Fruit fly (Drosophila melanogaster): ENCODE data around the gene CG33658.

CG33658 gene

dm6 chr3R:24876843-24877457, 36.0 kb upstream of the CG33658 start, which contains the start of the genes CG11089 and CG31381 (continued):
- TF ChIP-seq CG18599 (GFP tag; optimal IDR thresholded peaks at IDR 0.05), result no peak
- TF ChIP-seq Poxn (GFP tag; IDR thresholded peaks at IDR 0.05), result no peak
- no peak for TF ChIP-seq CG10462 (GFP tag; optimal IDR thresholded peaks at IDR 0.05)
- no peak for TF ChIP-seq ase (GFP tag; IDR thresholded peaks at IDR 0.05)
- TF ChIP-seq B-H2 (GFP tag; optimal IDR thresholded peaks at IDR 0.05), result no peak
- TF ChIP-seq grau (tag; optimal IDR thresholded peaks at IDR 0.05), result no peak
- no peak for TF ChIP-seq CG34224 (GFP tag; IDR thresholded peaks at IDR 0.05; ENCODE audit: partially characterized antibody)
- TF ChIP-seq CG4360 (GFP tag; IDR thresholded peaks at IDR 0.05), result no peak
- TF ChIP-seq trh (GFP tag; optimal IDR thresholded peaks at IDR 0.05), result no peak
- TF ChIP-seq CG6272 (GFP tag; IDR thresholded peaks at IDR 0.05), result no peak
- no peak for TF ChIP-seq CG12236 (GFP tag; optimal IDR thresholded peaks at IDR 0.05)
- TF ChIP-seq pb (GFP tag; optimal IDR thresholded peaks at IDR 0.05), result no peak
- no peak for TF ChIP-seq CG10431 (GFP tag; optimal IDR thresholded peaks at IDR 0.05)
- no peak for TF ChIP-seq CG4282 (GFP tag; optimal IDR thresholded peaks at IDR 0.05)
- no peak for TF ChIP-seq CG4404 (GFP tag; IDR thresholded peaks at IDR 0.05)
- TF ChIP-seq slou (GFP tag; optimal IDR thresholded peaks at IDR 0.05), result no peak
- no peak for TF ChIP-seq CG17568 (GFP tag; optimal IDR thresholded peaks at IDR 0.05)
- TF ChIP-seq Hsf (GFP tag; optimal IDR thresholded peaks at IDR 0.05), result no peak
- TF ChIP-seq abd-A (tag; optimal IDR thresholded peaks at IDR 0.05), result no peak
- TF ChIP-seq CG15514 (GFP tag; optimal IDR thresholded peaks at IDR 0.05), result peak; percentile 83
- TF ChIP-seq hbn (GFP tag; IDR thresholded peaks at IDR 0.05; ENCODE audit: partially characterized antibody), result no peak
- no peak for TF ChIP-seq CG3847 (GFP tag; IDR thresholded peaks at IDR 0.05)
- no peak for TF ChIP-seq Bgb (GFP tag; IDR thresholded peaks at IDR 0.05; ENCODE audit: partially characterized antibody)
- TF ChIP-seq Meics (GFP tag; optimal IDR thresholded peaks at IDR 0.05), result peak; percentile 32
- no peak for TF ChIP-seq ci (GFP tag; IDR thresholded peaks at IDR 0.05)
- TF ChIP-seq CG2116 (GFP tag; optimal IDR thresholded peaks at IDR 0.05), result peak; percentile 5
- TF ChIP-seq maf-S (GFP tag; optimal IDR thresholded peaks at IDR 0.05), result no peak
- no peak for TF ChIP-seq en (GFP tag; optimal IDR thresholded peaks at IDR 0.05)
- no peak for TF ChIP-seq az2 (GFP tag; optimal IDR thresholded peaks at IDR 0.05)
- no peak for TF ChIP-seq CG17612 (GFP tag; IDR thresholded peaks at IDR 0.05)
- TF ChIP-seq CG3281 (GFP tag; optimal IDR thresholded peaks at IDR 0.05), result peak; percentile 5
- TF ChIP-seq CG4730 (GFP tag; IDR thresholded peaks at IDR 0.05), result no peak
- TF ChIP-seq D19B (GFP tag; optimal IDR thresholded peaks at IDR 0.05), result no peak
- TF ChIP-seq fu2 (GFP tag; optimal IDR thresholded peaks at IDR 0.05), result no peak
- TF ChIP-seq Fer3 (tag; optimal IDR thresholded peaks at IDR 0.05), result no peak
- TF ChIP-seq emc (GFP tag; optimal IDR thresholded peaks at IDR 0.05), result no peak
- TF ChIP-seq NK7.1 (GFP tag; optimal IDR thresholded peaks at IDR 0.05), result no peak
- TF ChIP-seq trem (tag; optimal IDR thresholded peaks at IDR 0.05), result peak; percentile 34
- TF ChIP-seq CG14441 (GFP tag; IDR thresholded peaks at IDR 0.05), result no peak
- TF ChIP-seq Hr39 (optimal IDR thresholded peaks at IDR 0.05), result no peak
- TF ChIP-seq Ptx1 (GFP tag; IDR thresholded peaks at IDR 0.05), result no peak
- no peak for TF ChIP-seq Rfx (GFP tag; IDR thresholded peaks at IDR 0.05)
- no peak for TF ChIP-seq CG7357 (GFP tag; IDR thresholded peaks at IDR 0.05)
- peak; percentile 61 for TF ChIP-seq CG12391 (tag; optimal IDR thresholded peaks at IDR 0.05)
- TF ChIP-seq CG17359 (tag; optimal IDR thresholded peaks at IDR 0.05), result no peak
- TF ChIP-seq danr (GFP tag; IDR thresholded peaks at IDR 0.05), result no peak
- no peak for TF ChIP-seq pita (GFP tag; optimal IDR thresholded peaks at IDR 0.05)
- TF ChIP-seq NC2β (GFP tag; optimal IDR thresholded peaks at IDR 0.05), result no peak
- TF ChIP-seq Abd-B (GFP tag; optimal IDR thresholded peaks at IDR 0.05), result no peak
- TF ChIP-seq CG13424 (tag; optimal IDR thresholded peaks at IDR 0.05), result peak; percentile 25
- TF ChIP-seq tna (GFP tag; IDR thresholded peaks at IDR 0.05; ENCODE audit: partially characterized antibody), result no peak
- no peak for TF ChIP-seq Dfd (GFP tag; optimal IDR thresholded peaks at IDR 0.05)
